Fruit fly (Drosophila melanogaster) whole organism, pupa: ENCODE results near the gene Bruce.

ENCODE experiments used
- CG10348 ChIP-seq: fragments of 200-800 bp; sonication (Bioruptor generic); IDR thresholded peaks from 2 replicates; pipeline ENCODE4 v1.3.6; 2022; ENCODE audit warnings: missing biosample characterization, missing genetic modification characterization
- CG12605 ChIP-seq: fragments of 200-800 bp; sonication (Bioruptor generic); IDR thresholded peaks from 2 replicates; pipeline ENCODE4 v1.3.6; 2022; ENCODE audit warnings: missing biosample characterization, missing genetic modification characterization
- CG13204 ChIP-seq: fragments of 200-800 bp; sonication (Bioruptor generic); optimal IDR thresholded peaks from 2 replicates; lab custom pipeline; 2018; ENCODE audit warnings: missing biosample characterization, mild to moderate bottlenecking, missing genetic modification characterization, moderate library complexity
- CG17806 ChIP-seq: fragments of 200-800 bp; sonication (Bioruptor generic); optimal IDR thresholded peaks from 2 replicates; lab custom pipeline; 2018; ENCODE audit warnings: missing biosample characterization, mild to moderate bottlenecking, missing genetic modification characterization, moderate library complexity
- CG32121 ChIP-seq: fragments of 200-800 bp; sonication (Bioruptor generic); IDR thresholded peaks from 2 replicates; pipeline ENCODE4 v1.3.6; 2022; ENCODE audit warnings: missing biosample characterization, missing genetic modification characterization
- CG4496 ChIP-seq: fragments of 200-800 bp; sonication (Bioruptor generic); IDR thresholded peaks from 3 replicates; pipeline ENCODE4 v1.3.6; 2022; ENCODE audit warnings: missing biosample characterization, missing genetic modification characterization
- CG8159 ChIP-seq: fragments of 200-800 bp; sonication (Bioruptor generic); optimal IDR thresholded peaks from 3 replicates; lab custom pipeline; 2018; ENCODE audit warnings: missing biosample characterization, mild to moderate bottlenecking, missing genetic modification characterization, moderate library complexity
- CG9948 ChIP-seq: fragments of 200-800 bp; sonication (Bioruptor generic); optimal IDR thresholded peaks from 2 replicates; lab custom pipeline; 2018; ENCODE audit warnings: missing biosample characterization, mild to moderate bottlenecking, missing genetic modification characterization, moderate library complexity
- EcR ChIP-seq: fragments of 200-800 bp; sonication (Bioruptor generic); optimal IDR thresholded peaks from 3 replicates; lab custom pipeline; 2019; ENCODE audit warnings: missing biosample characterization, missing genetic modification characterization, mild to moderate bottlenecking, moderate library complexity, missing genetic modification reagents
- Ets98B ChIP-seq: fragments of 200-800 bp; sonication (Bioruptor generic); IDR thresholded peaks from 2 replicates; pipeline ENCODE4 v1.3.6; 2022; ENCODE audit warnings: missing biosample characterization, missing genetic modification characterization
- Pif1A ChIP-seq: fragments of 200-800 bp; sonication (Bioruptor generic); optimal IDR thresholded peaks from 3 replicates; lab custom pipeline; 2016; ENCODE audit warnings: missing biosample characterization, missing genetic modification characterization
- Snoo ChIP-seq: fragments of 200-800 bp; sonication (Bioruptor generic); optimal IDR thresholded peaks from 3 replicates; lab custom pipeline; 2017; ENCODE audit warnings: missing biosample characterization, mild to moderate bottlenecking, missing genetic modification characterization, inconsistent platforms
- gl ChIP-seq: fragments of 200-800 bp; sonication (Bioruptor generic); optimal IDR thresholded peaks from 2 replicates; lab custom pipeline; 2018; ENCODE audit warnings: missing biosample characterization, mild to moderate bottlenecking, missing genetic modification characterization
- rn ChIP-seq: fragments of 200-800 bp; sonication (Bioruptor generic); IDR thresholded peaks from 2 replicates; pipeline ENCODE4 v1.3.6; 2022; ENCODE audit warnings: missing biosample characterization, missing genetic modification characterization

DNA sequence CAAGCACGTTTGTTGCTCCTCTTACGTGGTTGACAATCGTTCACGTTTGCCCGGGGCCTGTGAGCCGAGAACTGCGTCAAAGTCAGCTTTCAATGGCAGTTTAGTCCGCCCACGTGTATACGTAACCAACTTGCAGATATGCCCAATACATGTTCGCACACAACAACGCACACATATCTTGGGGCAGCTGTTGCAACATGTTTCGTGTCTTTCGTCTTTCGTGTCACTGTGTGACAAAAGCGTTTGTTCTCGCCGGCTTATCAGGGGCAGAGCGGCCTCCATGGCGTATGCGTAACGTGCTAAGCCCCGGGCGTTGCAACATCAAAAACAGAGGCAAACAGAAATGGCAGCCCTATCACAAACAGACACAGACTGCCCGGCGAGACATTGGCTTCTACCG lies 48.3 kb upstream of the Bruce start:
- TF ChIP-seq gl (tag; lab: Kevin White, UChicago), result no peak
- no peak for TF ChIP-seq Snoo
- TF ChIP-seq CG32121 (GFP tag; lab: Robert Waterston, UW), result no peak
- no peak for TF ChIP-seq CG9948
- TF ChIP-seq CG12605 (GFP tag; lab: Robert Waterston, UW), result no peak
- no peak for TF ChIP-seq CG4496
- TF ChIP-seq EcR (GFP tag; lab: Kevin White, UChicago), result no peak
- no peak for TF ChIP-seq CG13204 (GFP tag; lab: Kevin White, UChicago)
- TF ChIP-seq Ets98B (GFP tag; lab: Robert Waterston, UW), result no peak
- TF ChIP-seq rn, result no peak
- no peak for TF ChIP-seq Pif1A
- TF ChIP-seq CG17806 (tag; lab: Kevin White, UChicago), result no peak
- no peak for TF ChIP-seq CG8159 (tag; lab: Kevin White, UChicago)
- TF ChIP-seq CG10348 (GFP tag; lab: Robert Waterston, UW), result no peak
